Fruit fly (Drosophila melanogaster): ENCODE measurements around the gene foxo.

Gene foxo

DNA sequence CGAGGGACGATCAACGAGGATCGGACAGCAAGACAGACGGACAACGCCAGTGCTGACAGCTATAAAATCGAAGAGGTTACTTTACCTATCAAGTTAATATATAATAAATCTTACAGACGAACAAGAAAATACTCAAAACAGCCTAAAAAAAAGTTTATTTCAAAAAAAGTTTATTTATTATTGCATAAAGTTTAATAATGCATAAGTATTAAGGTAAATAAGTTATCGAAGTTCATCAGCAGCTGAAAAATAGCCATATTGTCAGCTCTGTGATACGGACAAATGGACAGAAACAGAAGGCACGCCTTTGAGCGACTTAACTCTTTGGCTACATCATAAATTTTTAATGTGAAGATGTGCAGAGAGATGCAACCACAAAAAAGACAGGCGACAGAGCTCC is 45.1 kb upstream of the foxo start:
- TF ChIP-seq CG4496 (GFP tag; IDR thresholded peaks at IDR 0.05) (no peak), fd96Ca (GFP tag; IDR thresholded peaks at IDR 0.05) (no peak), Ets98B (GFP tag; IDR thresholded peaks at IDR 0.05) (no peak), CG15710 (tag; optimal IDR thresholded peaks at IDR 0.05) (peak; percentile 37), CG9948 (tag; optimal IDR thresholded peaks at IDR 0.05) (peak; percentile 12), CG10348 (GFP tag; IDR thresholded peaks at IDR 0.05) (no peak), CG13204 (GFP tag; optimal IDR thresholded peaks at IDR 0.05) (no peak), CG8159 (tag; optimal IDR thresholded peaks at IDR 0.05) (peak; percentile 58), rn (GFP tag; IDR thresholded peaks at IDR 0.05) (no peak), gl (tag; optimal IDR thresholded peaks at IDR 0.05) (no peak), CG8301 (tag; optimal IDR thresholded peaks at IDR 0.05) (peak; percentile 7), CG12605 (GFP tag; IDR thresholded peaks at IDR 0.05) (no peak), Pif1A (GFP tag; optimal IDR thresholded peaks at IDR 0.05) (no peak), CG34367 (tag; optimal IDR thresholded peaks at IDR 0.05) (peak; percentile 6), CG32121 (GFP tag; IDR thresholded peaks at IDR 0.05) (no peak), Snoo (tag; optimal IDR thresholded peaks at IDR 0.05) (no peak), Pif1B (GFP tag; optimal IDR thresholded peaks at IDR 0.05) (no peak), EcR (GFP tag; optimal IDR thresholded peaks at IDR 0.05) (peak; percentile 17), CG17806 (tag; optimal IDR thresholded peaks at IDR 0.05) (peak; percentile 14), D1 (tag; optimal IDR thresholded peaks at IDR 0.05) (no peak), CG14655 (GFP tag; optimal IDR thresholded peaks at IDR 0.05) (peak; percentile 14)

DNA sequence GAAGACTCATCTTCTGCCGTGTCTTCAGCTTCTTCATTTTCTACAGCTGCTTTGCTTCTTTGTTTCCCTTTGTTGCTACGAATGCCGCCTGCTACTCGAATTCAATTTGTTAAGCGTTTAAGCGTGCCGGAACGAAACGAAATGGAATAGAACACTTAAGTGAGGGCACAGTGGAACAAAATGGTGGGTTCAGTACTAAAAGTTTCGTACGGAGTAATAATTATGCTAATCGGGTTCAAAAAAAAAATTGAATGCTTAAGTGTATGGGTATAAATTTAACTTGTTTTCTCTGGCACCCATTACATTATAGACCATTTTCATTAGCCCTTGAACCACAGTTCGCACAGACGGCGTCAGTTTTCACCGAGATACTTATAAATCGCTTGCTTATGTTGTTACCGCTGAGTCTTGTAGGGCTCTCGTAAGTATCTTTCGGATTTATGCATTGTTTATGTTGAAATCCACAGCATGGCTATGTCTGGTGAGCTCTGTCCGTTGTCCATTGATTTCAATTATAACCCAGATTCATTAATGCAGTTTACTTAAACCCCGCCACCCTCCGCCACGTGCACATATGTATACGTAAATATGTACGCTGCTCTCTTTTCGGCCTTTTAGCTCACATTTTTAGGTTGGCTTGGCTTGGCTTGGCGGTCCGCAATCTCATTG is 44.1 kb upstream of the foxo start:
- TF ChIP-seq Pif1B (GFP tag; optimal IDR thresholded peaks at IDR 0.05): peak; percentile 88
- TF ChIP-seq CG10348 (GFP tag; IDR thresholded peaks at IDR 0.05): no peak
- peak; percentile 96 for TF ChIP-seq CG8159 (tag; optimal IDR thresholded peaks at IDR 0.05)
- TF ChIP-seq CG17806 (tag; optimal IDR thresholded peaks at IDR 0.05): peak; percentile 95
- TF ChIP-seq Snoo (tag; optimal IDR thresholded peaks at IDR 0.05): peak; percentile 78
- TF ChIP-seq fd96Ca (GFP tag; IDR thresholded peaks at IDR 0.05): peak; percentile 93
- peak; percentile 87 for TF ChIP-seq CG8301 (tag; optimal IDR thresholded peaks at IDR 0.05)
- TF ChIP-seq CG4496 (GFP tag; IDR thresholded peaks at IDR 0.05): peak; percentile 95
- TF ChIP-seq D1 (tag; optimal IDR thresholded peaks at IDR 0.05): peak; percentile 84
- peak; percentile 85 for TF ChIP-seq CG34367 (tag; optimal IDR thresholded peaks at IDR 0.05)
- TF ChIP-seq CG13204 (GFP tag; optimal IDR thresholded peaks at IDR 0.05): peak; percentile 55
- peak; percentile 77 for TF ChIP-seq CG9948 (tag; optimal IDR thresholded peaks at IDR 0.05)
- peak; percentile 95 for TF ChIP-seq gl (tag; optimal IDR thresholded peaks at IDR 0.05)
- peak; percentile 82 for TF ChIP-seq CG32121 (GFP tag; IDR thresholded peaks at IDR 0.05)
- TF ChIP-seq Pif1A (GFP tag; optimal IDR thresholded peaks at IDR 0.05): peak; percentile 88
- peak; percentile 86 for TF ChIP-seq rn (GFP tag; IDR thresholded peaks at IDR 0.05)
- no peak for TF ChIP-seq EcR (GFP tag; optimal IDR thresholded peaks at IDR 0.05)
- TF ChIP-seq Ets98B (GFP tag; IDR thresholded peaks at IDR 0.05): peak; percentile 88
- TF ChIP-seq CG15710 (tag; optimal IDR thresholded peaks at IDR 0.05): peak; percentile 83
- TF ChIP-seq CG12605 (GFP tag; IDR thresholded peaks at IDR 0.05): peak; percentile 88
- TF ChIP-seq CG14655 (GFP tag; optimal IDR thresholded peaks at IDR 0.05): peak; percentile 82

DNA sequence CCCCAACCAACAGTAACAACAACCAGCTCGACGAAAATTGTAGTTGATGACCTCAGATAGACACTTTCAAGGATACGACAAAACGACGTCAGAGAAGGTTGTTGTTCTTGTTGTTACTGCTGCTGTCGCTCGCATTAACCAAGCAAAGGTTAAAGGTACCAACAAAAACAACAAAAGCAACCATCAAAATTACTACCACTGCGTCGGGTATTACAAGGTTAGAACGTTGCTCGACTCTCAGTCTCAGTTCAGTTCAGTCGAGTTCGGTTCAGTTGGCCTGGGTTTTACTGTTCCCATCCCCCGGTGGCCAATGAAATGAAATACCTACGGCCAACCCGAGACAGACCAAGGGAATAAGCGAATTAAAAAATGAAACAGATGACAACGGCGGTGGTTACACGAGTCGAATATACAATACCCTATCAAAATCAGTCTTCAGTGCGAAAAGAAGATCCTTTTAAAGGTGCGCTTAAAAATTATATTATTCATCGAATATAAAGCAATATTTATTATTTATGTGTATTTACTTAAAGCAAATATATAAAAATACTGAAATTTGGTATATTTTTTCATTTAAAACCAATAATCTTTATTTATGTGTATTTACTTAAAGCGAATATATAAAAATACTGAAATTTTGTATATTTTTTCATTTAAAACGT is 42.8 kb upstream of the foxo start:
- TF ChIP-seq CG10348 (GFP tag; IDR thresholded peaks at IDR 0.05) (no peak), EcR (GFP tag; optimal IDR thresholded peaks at IDR 0.05) (peak; percentile 85), CG8159 (tag; optimal IDR thresholded peaks at IDR 0.05) (peak; percentile 44), CG14655 (GFP tag; optimal IDR thresholded peaks at IDR 0.05) (no peak), CG9948 (tag; optimal IDR thresholded peaks at IDR 0.05) (peak; percentile 28)

DNA sequence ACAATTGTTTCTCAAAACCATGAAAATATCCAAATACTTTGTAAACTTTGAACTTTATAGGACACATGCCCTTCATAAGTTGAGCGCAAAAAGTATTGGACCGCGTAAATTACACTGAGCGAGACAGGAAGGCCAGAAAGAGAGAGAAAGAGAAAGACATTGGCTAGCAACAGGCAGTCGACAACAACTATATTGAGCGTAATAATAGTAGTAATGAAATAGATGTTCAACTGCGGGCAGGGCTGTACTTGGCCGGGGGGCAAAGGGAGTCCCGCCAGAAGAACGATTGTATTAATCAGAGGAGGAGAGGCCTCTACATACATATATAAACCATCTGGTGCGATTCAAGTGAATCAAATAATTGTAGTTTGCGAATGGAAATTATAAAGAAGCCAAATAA is 42.2 kb upstream of the foxo start:
- TF ChIP-seq CG10348 (GFP tag; IDR thresholded peaks at IDR 0.05): no peak
- TF ChIP-seq Ets98B (GFP tag; IDR thresholded peaks at IDR 0.05): no peak
- no peak for TF ChIP-seq CG12605 (GFP tag; IDR thresholded peaks at IDR 0.05)
- TF ChIP-seq gl (tag; optimal IDR thresholded peaks at IDR 0.05): no peak
- no peak for TF ChIP-seq CG34367 (tag; optimal IDR thresholded peaks at IDR 0.05)
- no peak for TF ChIP-seq Pif1B (GFP tag; optimal IDR thresholded peaks at IDR 0.05)
- TF ChIP-seq CG32121 (GFP tag; IDR thresholded peaks at IDR 0.05): no peak
- no peak for TF ChIP-seq CG8301 (tag; optimal IDR thresholded peaks at IDR 0.05)
- no peak for TF ChIP-seq CG4496 (GFP tag; IDR thresholded peaks at IDR 0.05)
- TF ChIP-seq fd96Ca (GFP tag; IDR thresholded peaks at IDR 0.05): no peak
- no peak for TF ChIP-seq CG13204 (GFP tag; optimal IDR thresholded peaks at IDR 0.05)
- no peak for TF ChIP-seq Snoo (tag; optimal IDR thresholded peaks at IDR 0.05)
- no peak for TF ChIP-seq D1 (tag; optimal IDR thresholded peaks at IDR 0.05)
- TF ChIP-seq CG17806 (tag; optimal IDR thresholded peaks at IDR 0.05): no peak
- no peak for TF ChIP-seq CG14655 (GFP tag; optimal IDR thresholded peaks at IDR 0.05)
- TF ChIP-seq CG9948 (tag; optimal IDR thresholded peaks at IDR 0.05): no peak
- no peak for TF ChIP-seq CG15710 (tag; optimal IDR thresholded peaks at IDR 0.05)
- TF ChIP-seq EcR (GFP tag; optimal IDR thresholded peaks at IDR 0.05): no peak

DNA sequence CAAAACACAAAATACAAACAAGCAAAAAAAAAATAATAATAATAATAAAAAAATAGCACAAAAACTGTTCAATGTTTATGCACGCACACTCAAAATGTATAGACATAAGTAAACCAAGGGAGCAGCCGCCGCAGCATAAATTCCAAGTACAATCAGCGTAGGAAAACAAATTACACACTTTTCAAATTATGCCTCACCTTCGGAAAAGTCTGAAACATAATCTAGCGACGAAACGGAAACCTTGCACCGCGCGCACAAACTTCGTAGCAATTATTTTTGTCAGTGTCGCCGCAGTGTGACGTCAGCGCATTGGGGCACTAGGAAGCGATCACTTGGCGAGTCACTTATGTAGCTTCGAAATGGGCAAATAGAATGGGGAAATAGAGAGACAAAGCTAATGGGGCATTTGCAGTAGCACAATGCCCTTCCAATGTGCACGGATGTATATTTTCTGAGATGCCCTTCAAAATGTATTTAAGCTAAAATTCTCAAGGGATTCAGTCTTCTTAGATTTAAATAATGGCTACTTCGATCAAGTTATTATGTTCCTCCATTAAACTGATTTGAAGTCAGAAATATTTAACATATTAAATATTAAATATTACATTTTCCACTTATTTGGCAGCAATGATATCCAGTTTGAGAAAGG is 39.9 kb upstream of the foxo start:
- TF ChIP-seq CG13204 (GFP tag; optimal IDR thresholded peaks at IDR 0.05): no peak
- no peak for TF ChIP-seq CG15710 (tag; optimal IDR thresholded peaks at IDR 0.05)
- TF ChIP-seq CG4496 (GFP tag; IDR thresholded peaks at IDR 0.05): peak; percentile 66
- peak; percentile 47 for TF ChIP-seq CG14655 (GFP tag; optimal IDR thresholded peaks at IDR 0.05)
- TF ChIP-seq CG32121 (GFP tag; IDR thresholded peaks at IDR 0.05): peak; percentile 68; the same call in 1 of the 2 replicates
- TF ChIP-seq CG12605 (GFP tag; IDR thresholded peaks at IDR 0.05): peak; percentile 48; the same call in 1 of the 2 replicates
- TF ChIP-seq fd96Ca (GFP tag; IDR thresholded peaks at IDR 0.05): peak; percentile 73; the same call in 2 of the 3 replicates
- peak; percentile 55; the same call in 1 of the 2 replicates for TF ChIP-seq Ets98B (GFP tag; IDR thresholded peaks at IDR 0.05)
- TF ChIP-seq D1 (tag; optimal IDR thresholded peaks at IDR 0.05): no peak
- TF ChIP-seq CG8301 (tag; optimal IDR thresholded peaks at IDR 0.05): peak; percentile 2
- TF ChIP-seq Pif1A (GFP tag; optimal IDR thresholded peaks at IDR 0.05): peak; percentile 52
- TF ChIP-seq CG10348 (GFP tag; IDR thresholded peaks at IDR 0.05): no peak
- TF ChIP-seq CG17806 (tag; optimal IDR thresholded peaks at IDR 0.05): no peak
- TF ChIP-seq CG8159 (tag; optimal IDR thresholded peaks at IDR 0.05): peak; percentile 2

All from whole organism, pupa.